Worm (Caenorhabditis elegans): ENCODE data around the gene Y38F1A.1.
A peak's percentile ranks its signal among the peaks of the same experiment; 100 is the strongest.

Y38F1A.1 gene

DNA sequence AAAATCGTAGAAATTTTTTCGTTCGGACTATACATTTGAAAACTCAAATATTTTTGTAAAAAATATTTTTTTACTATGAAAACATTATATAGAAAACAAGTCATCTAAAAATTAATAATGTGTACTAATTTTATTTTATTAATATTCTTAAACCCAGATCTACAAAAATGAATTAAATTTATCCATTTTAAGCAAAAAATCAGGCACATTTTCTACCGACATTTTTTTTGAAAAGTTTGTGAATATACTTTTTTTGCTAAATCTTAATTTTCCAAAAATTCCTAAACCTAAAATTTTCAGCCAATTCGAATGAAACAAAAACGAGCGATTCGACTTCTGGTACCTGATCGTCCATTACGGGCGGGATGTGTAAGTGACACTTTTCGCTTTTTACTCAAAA, 14.8 kb downstream of the Y38F1A.1 start, which contains the start of gene arrd-10:
arrd-10 (plus strand) TSS at position 301 of the 400 bp plus-strand sequence.
- no peak for TF ChIP-seq Y95B8A.8 (GFP tag; IDR thresholded peaks at IDR 0.05)
- TF ChIP-seq egrh-3 (GFP tag; IDR thresholded peaks at IDR 0.05) = no peak
- no peak for TF ChIP-seq dpl-1 (GFP tag; optimal IDR thresholded peaks at IDR 0.05)
- no peak for TF ChIP-seq unc-62 (GFP tag; optimal IDR thresholded peaks at IDR 0.05)
- no peak for TF ChIP-seq ztf-25 (GFP tag; IDR thresholded peaks at IDR 0.05)
- TF ChIP-seq F52B5.7 (tag; optimal IDR thresholded peaks at IDR 0.05) = no peak
- TF ChIP-seq hmg-1.2 (GFP tag; IDR thresholded peaks at IDR 0.05) = no peak
- TF ChIP-seq mcd-1 (GFP tag; IDR thresholded peaks at IDR 0.05) = no peak
- no peak for TF ChIP-seq tbp1 (GFP tag; optimal IDR thresholded peaks at IDR 0.05)
- no peak for TF ChIP-seq akir-1 (GFP tag; optimal IDR thresholded peaks at IDR 0.05)
- no peak for TF ChIP-seq ztf-26 (tag; optimal IDR thresholded peaks at IDR 0.05)
- TF ChIP-seq nhr-179 (tag; optimal IDR thresholded peaks at IDR 0.05) = no peak
- no peak for TF ChIP-seq madf-8 (GFP tag; conservative IDR thresholded peaks at IDR 0.05)

DNA sequence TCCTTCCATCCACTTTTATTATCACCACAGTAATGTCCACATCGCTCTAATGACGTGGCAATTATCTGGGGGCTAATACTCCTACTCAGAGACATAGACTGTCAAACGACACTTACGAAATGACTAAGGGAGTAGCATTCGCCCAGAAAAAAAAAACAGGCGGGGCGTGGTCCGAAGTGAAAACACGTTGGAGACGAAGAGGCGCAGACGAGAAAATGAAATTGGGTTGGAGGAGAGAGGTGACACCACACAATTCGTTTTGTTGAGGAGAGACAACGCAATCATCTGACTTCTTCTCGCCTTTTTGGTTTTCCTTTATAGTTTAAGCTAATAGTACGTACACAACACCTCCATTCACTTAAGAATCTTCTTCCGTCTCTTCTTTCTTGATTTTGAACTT, 15.4 kb downstream of the Y38F1A.1 start:
- TF ChIP-seq rec-8 (tag; optimal IDR thresholded peaks at IDR 0.05) (no peak), snpc-4 (GFP tag; optimal IDR thresholded peaks at IDR 0.05) (no peak), snpc-4 (tag; optimal IDR thresholded peaks at IDR 0.05) (peak in 1 of 4 experiments; percentile 33), akir-1 (GFP tag; optimal IDR thresholded peaks at IDR 0.05) (no peak), ztf-28 (GFP tag; IDR thresholded peaks at IDR 0.05) (no peak), atf-7 (tag; optimal IDR thresholded peaks at IDR 0.05) (no peak), cebp-1 (GFP tag; IDR thresholded peaks at IDR 0.05) (no peak), cebp-1 (tag; optimal IDR thresholded peaks at IDR 0.05) (peak; percentile 58), attf-5 (GFP tag; optimal IDR thresholded peaks at IDR 0.05) (no peak), hmg-1.2 (GFP tag; IDR thresholded peaks at IDR 0.05) (peak; percentile 38; the same call in 1 of the 2 replicates)

DNA sequence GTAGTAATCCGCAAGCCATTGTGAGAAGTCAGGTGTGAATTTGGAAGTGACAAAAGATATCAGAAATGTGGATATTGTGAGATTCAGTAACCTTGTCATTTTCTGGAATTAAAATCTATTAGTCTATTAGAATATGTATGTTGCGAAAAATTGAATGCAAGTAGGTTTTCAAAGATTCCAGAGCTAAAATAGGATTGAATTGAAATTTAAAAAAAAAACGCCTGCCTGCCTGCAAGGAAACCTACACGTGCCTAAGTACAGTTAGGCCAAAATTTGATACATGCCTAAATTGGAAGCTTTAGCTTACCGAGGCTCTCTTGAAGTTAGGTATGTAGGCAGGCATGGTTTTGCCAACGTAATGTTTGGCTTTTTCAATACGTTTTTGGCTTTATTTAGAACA, 19.3 kb downstream of the Y38F1A.1 start, which contains the start of gene lips-9:
lips-9 (minus strand) TSS at position 101 of the 400 bp plus-strand sequence.
- no peak for TF ChIP-seq attf-5 (GFP tag; optimal IDR thresholded peaks at IDR 0.05)
- TF ChIP-seq nfya-1 (tag; optimal IDR thresholded peaks at IDR 0.05; ENCODE audit: borderline replicate concordance, insufficient read depth) = no peak
- TF ChIP-seq ztf-18 (tag; optimal IDR thresholded peaks at IDR 0.05) = no peak
- TF ChIP-seq nhr-27 (tag; optimal IDR thresholded peaks at IDR 0.05) = no peak
- no peak for TF ChIP-seq lir-1 (GFP tag; conservative IDR thresholded peaks at IDR 0.05)
- TF ChIP-seq mel-28 (tag; optimal IDR thresholded peaks at IDR 0.05; ENCODE audit: borderline replicate concordance) = no peak
- no peak for TF ChIP-seq F33H1.4 (GFP tag; IDR thresholded peaks at IDR 0.05)
- TF ChIP-seq F49E8.2 (tag; optimal IDR thresholded peaks at IDR 0.05; ENCODE audit: insufficient read depth) = no peak
- no peak for TF ChIP-seq egrh-3 (GFP tag; IDR thresholded peaks at IDR 0.05)
- TF ChIP-seq ztf-26 (tag; optimal IDR thresholded peaks at IDR 0.05) = no peak
- no peak for TF ChIP-seq ets-4 (GFP tag; optimal IDR thresholded peaks at IDR 0.05)
- no peak for TF ChIP-seq ceh-100 (GFP tag; IDR thresholded peaks at IDR 0.05)
- TF ChIP-seq athp-1 (tag; optimal IDR thresholded peaks at IDR 0.05) = no peak
- TF ChIP-seq nhr-90 (tag; optimal IDR thresholded peaks at IDR 0.05) = no peak
- no peak for TF ChIP-seq hlh-26 (GFP tag; conservative IDR thresholded peaks at IDR 0.05)
- TF ChIP-seq rec-8 (tag; optimal IDR thresholded peaks at IDR 0.05) = no peak
- no peak for TF ChIP-seq hsf-1 (GFP tag; IDR thresholded peaks at IDR 0.05)
- TF ChIP-seq die-1 (tag; optimal IDR thresholded peaks at IDR 0.05) = no peak
- TF ChIP-seq ztf-22 (GFP tag; optimal IDR thresholded peaks at IDR 0.05) = no peak

Data from whole organism, young adult.